Fruit fly (Drosophila melanogaster) whole organism, embryonic: ENCODE data around the gene CG5639.

Experiments
- Antp ChIP-seq: fragments of 200-800 bp; sonication (Bioruptor generic); optimal IDR thresholded peaks from 3 replicates; lab custom pipeline; 2016; ENCODE audit warnings: missing biosample characterization, missing genetic modification characterization
- Asciz ChIP-seq: fragments of 200-800 bp; sonication (Bioruptor generic); optimal IDR thresholded peaks from 2 replicates; lab custom pipeline; 2017; ENCODE audit warnings: missing biosample characterization, mild to moderate bottlenecking, missing genetic modification characterization, missing genetic modification reagents
- Blimp-1 ChIP-seq: fragments of 200-800 bp; sonication (Bioruptor generic); optimal IDR thresholded peaks from 3 replicates; lab custom pipeline; 2018; ENCODE audit warnings: missing biosample characterization, missing genetic modification characterization, mild to moderate bottlenecking, moderate library complexity, missing genetic modification reagents
- CG10366 ChIP-seq: fragments of 200-800 bp; sonication (Bioruptor generic); IDR thresholded peaks from 2 replicates; pipeline ENCODE4 v1.3.6; 2022; ENCODE audit warnings: missing biosample characterization, missing genetic modification characterization
- CG10462 ChIP-seq: fragments of 200-800 bp; sonication (Bioruptor generic); optimal IDR thresholded peaks from 2 replicates; lab custom pipeline; 2016; ENCODE audit warnings: missing biosample characterization, missing genetic modification characterization
- CG13296 ChIP-seq: fragments of 200-800 bp; sonication (Bioruptor generic); optimal IDR thresholded peaks from 3 replicates; lab custom pipeline; 2018; ENCODE audit warnings: missing biosample characterization, mild to moderate bottlenecking, missing genetic modification characterization
- CG13424 ChIP-seq: fragments of 200-800 bp; sonication (Bioruptor generic); optimal IDR thresholded peaks from 2 replicates; lab custom pipeline; 2019; ENCODE audit warnings: missing biosample characterization, mild to moderate bottlenecking, missing genetic modification characterization, moderate library complexity
- CG15269 ChIP-seq: fragments of 200-800 bp; sonication (Bioruptor generic); optimal IDR thresholded peaks from 2 replicates; lab custom pipeline; 2018; ENCODE audit warnings: missing biosample characterization, mild to moderate bottlenecking, missing genetic modification characterization, moderate library complexity
- CG16863 ChIP-seq: fragments of 200-800 bp; sonication (Bioruptor generic); optimal IDR thresholded peaks from 3 replicates; lab custom pipeline; 2016; ENCODE audit warnings: missing biosample characterization, missing genetic modification characterization
- CG18764 ChIP-seq: fragments of 200-800 bp; sonication (Bioruptor generic); optimal IDR thresholded peaks from 3 replicates; lab custom pipeline; 2016; ENCODE audit warnings: missing biosample characterization, missing genetic modification characterization
- CG2199 ChIP-seq: fragments of 200-800 bp; sonication (Bioruptor generic); IDR thresholded peaks from 3 replicates; pipeline ENCODE4 v1.3.6; 2022; ENCODE audit warnings: missing biosample characterization, missing genetic modification characterization
- CG3407 ChIP-seq: fragments of 200-800 bp; sonication (Bioruptor generic); optimal IDR thresholded peaks from 2 replicates; lab custom pipeline; 2018; ENCODE audit warnings: missing biosample characterization, mild to moderate bottlenecking, missing genetic modification characterization
- CG5953 ChIP-seq: fragments of 200-800 bp; sonication (Bioruptor generic); IDR thresholded peaks from 2 replicates; pipeline ENCODE4 v1.3.6; 2022; ENCODE audit warnings: missing biosample characterization, missing genetic modification characterization
- CG6689 ChIP-seq: fragments of 200-800 bp; sonication (Bioruptor generic); IDR thresholded peaks from 2 replicates; pipeline ENCODE4 v1.3.6; 2022; ENCODE audit warnings: missing biosample characterization, missing genetic modification characterization
- CG6765 ChIP-seq: fragments of 200-800 bp; sonication (Bioruptor generic); optimal IDR thresholded peaks from 3 replicates; lab custom pipeline; 2017; ENCODE audit warnings: missing biosample characterization, mild to moderate bottlenecking, missing genetic modification characterization
- CG6791 ChIP-seq: fragments of 200-800 bp; sonication (Bioruptor generic); IDR thresholded peaks from 3 replicates; pipeline ENCODE4 v1.3.6; 2022; ENCODE audit warnings: missing biosample characterization, missing genetic modification characterization; ENCODE audit not compliant: partially characterized antibody
- CG9932 ChIP-seq: fragments of 200-800 bp; sonication (Bioruptor generic); IDR thresholded peaks from 2 replicates; pipeline ENCODE4 v1.3.6; 2022; ENCODE audit warnings: missing biosample characterization, missing genetic modification characterization
- CHES-1-like ChIP-seq: fragments of 200-800 bp; sonication (Bioruptor generic); optimal IDR thresholded peaks from 2 replicates; lab custom pipeline; 2016; ENCODE audit warnings: missing biosample characterization, missing genetic modification characterization
- Dll ChIP-seq: fragments of 200-800 bp; sonication (Bioruptor generic); IDR thresholded peaks from 4 replicates; pipeline ENCODE4 v1.3.6; 2022; ENCODE audit warnings: missing biosample characterization, missing genetic modification characterization; ENCODE audit not compliant: partially characterized antibody
- E2f1 ChIP-seq: fragments of 200-800 bp; sonication (Bioruptor generic); IDR thresholded peaks from 2 replicates; pipeline ENCODE4 v1.3.6; 2022; ENCODE audit warnings: missing biosample characterization, missing genetic modification characterization
- Ets65A ChIP-seq: fragments of 200-800 bp; sonication (Bioruptor generic); peaks from one replicate; lab custom pipeline; 2016; ENCODE audit warnings: missing biosample characterization, missing genetic modification characterization
- Fer3 ChIP-seq: fragments of 200-800 bp; sonication (Bioruptor generic); optimal IDR thresholded peaks from 2 replicates; lab custom pipeline; 2018; ENCODE audit warnings: missing biosample characterization, mild to moderate bottlenecking, missing genetic modification characterization, moderate library complexity
- H2.0 ChIP-seq: fragments of 200-800 bp; sonication (Bioruptor generic); IDR thresholded peaks from 2 replicates; pipeline ENCODE4 v1.3.6; 2022; ENCODE audit warnings: missing biosample characterization, missing genetic modification characterization
- Hey ChIP-seq: fragments of 200-800 bp; sonication (Bioruptor generic); optimal IDR thresholded peaks from 3 replicates; lab custom pipeline; 2018; ENCODE audit warnings: missing biosample characterization, mild to moderate bottlenecking, missing genetic modification characterization
- MTF-1 ChIP-seq: fragments of 200-800 bp; sonication (Bioruptor generic); optimal IDR thresholded peaks from 2 replicates; lab custom pipeline; 2018; ENCODE audit warnings: missing biosample characterization, mild to moderate bottlenecking, missing genetic modification characterization, borderline replicate concordance
- Med ChIP-seq: fragments of 200-800 bp; sonication (Bioruptor generic); peaks from one replicate; lab custom pipeline; 2016; ENCODE audit warnings: missing biosample characterization, missing genetic modification characterization, mild to moderate bottlenecking, inconsistent platforms, moderate library complexity
- Sox102F ChIP-seq: fragments of 200-800 bp; sonication (Bioruptor generic); optimal IDR thresholded peaks from 2 replicates; lab custom pipeline; 2018; ENCODE audit warnings: missing biosample characterization, mild to moderate bottlenecking, missing genetic modification characterization, moderate library complexity
- ash1 ChIP-seq: fragments of 200-800 bp; sonication (Bioruptor generic); optimal IDR thresholded peaks from 2 replicates; lab custom pipeline; 2018; ENCODE audit warnings: missing biosample characterization, mild to moderate bottlenecking, missing genetic modification characterization
- br ChIP-seq: fragments of >200 bp; optimal IDR thresholded peaks from 2 replicates; lab custom pipeline; 2017
- bsh ChIP-seq, 2 experiments: fragments of 200-800 bp; sonication (Bioruptor generic); optimal IDR thresholded peaks; 2 replicates each; lab custom pipeline; 2017 to 2018; ENCODE audit warnings: mild to moderate bottlenecking in 2 of 2, missing biosample characterization in 2 of 2, missing genetic modification characterization in 2 of 2, moderate library complexity in 1 of 2
- cg ChIP-seq: fragments of 200-800 bp; sonication (Bioruptor generic); optimal IDR thresholded peaks from 3 replicates; lab custom pipeline; 2019; ENCODE audit warnings: missing biosample characterization, mild to moderate bottlenecking, missing genetic modification characterization, moderate library complexity
- crp ChIP-seq, 2 experiments: fragments of 200-800 bp; sonication (Bioruptor generic); optimal IDR thresholded peaks; 2 replicates in 1 of 2; 3 replicates in 1 of 2; lab custom pipeline; 2017; ENCODE audit warnings: missing biosample characterization in 2 of 2, missing genetic modification characterization in 2 of 2, mild to moderate bottlenecking in 1 of 2, moderate library complexity in 1 of 2
- en ChIP-seq: fragments of 200-800 bp; sonication (Bioruptor generic); optimal IDR thresholded peaks from 2 replicates; lab custom pipeline; 2016; ENCODE audit warnings: missing biosample characterization, missing genetic modification characterization
- esg ChIP-seq: fragments of 200-800 bp; sonication (Bioruptor generic); conservative IDR thresholded peaks from 2 replicates; pipeline ENCODE4 v1.3.6; 2022; ENCODE audit warnings: missing biosample characterization, missing genetic modification characterization
- eve ChIP-seq, 2 experiments: fragments of >200 bp; optimal IDR thresholded peaks; 2 replicates each; lab custom pipeline; 2017; ENCODE audit warnings: missing biosample characterization in 2 of 2, missing genetic modification characterization in 2 of 2
- gem ChIP-seq: fragments of 200-800 bp; sonication (Bioruptor generic); optimal IDR thresholded peaks from 2 replicates; lab custom pipeline; 2019; ENCODE audit warnings: missing biosample characterization, mild to moderate bottlenecking, missing genetic modification characterization, moderate library complexity
- ken ChIP-seq: fragments of 200-800 bp; sonication (Bioruptor generic); IDR thresholded peaks from 3 replicates; pipeline ENCODE4 v1.3.6; 2022; ENCODE audit warnings: missing biosample characterization, missing genetic modification characterization
- lbe ChIP-seq: fragments of 200-800 bp; sonication (Bioruptor generic); optimal IDR thresholded peaks from 2 replicates; lab custom pipeline; 2016; ENCODE audit warnings: missing biosample characterization, mild to moderate bottlenecking, missing genetic modification characterization
- lmd ChIP-seq: fragments of 200-800 bp; sonication (Bioruptor generic); IDR thresholded peaks from 2 replicates; pipeline ENCODE4 v1.3.6; 2022; ENCODE audit warnings: missing biosample characterization, missing genetic modification characterization
- mam ChIP-seq: fragments of 200-800 bp; sonication (Bioruptor generic); optimal IDR thresholded peaks from 3 replicates; lab custom pipeline; 2016; ENCODE audit warnings: missing biosample characterization, missing genetic modification characterization
- nerfin-2 ChIP-seq: fragments of 200-800 bp; sonication (Bioruptor generic); IDR thresholded peaks from 2 replicates; pipeline ENCODE4 v1.3.6; 2022; ENCODE audit warnings: missing biosample characterization, missing genetic modification characterization; ENCODE audit not compliant: partially characterized antibody
- otp ChIP-seq: fragments of 200-800 bp; sonication (Bioruptor generic); IDR thresholded peaks from 3 replicates; pipeline ENCODE4, ENCODE4 v1.3.6; 2022; ENCODE audit warnings: missing biosample characterization, missing genetic modification characterization
- phol ChIP-seq: fragments of 200-800 bp; sonication (Bioruptor generic); optimal IDR thresholded peaks from 3 replicates; lab custom pipeline; 2018; ENCODE audit warnings: missing biosample characterization, mild to moderate bottlenecking, missing genetic modification characterization, moderate library complexity
- pnt ChIP-seq: fragments of 200-800 bp; sonication (Bioruptor generic); optimal IDR thresholded peaks from 3 replicates; lab custom pipeline; 2016; ENCODE audit warnings: missing biosample characterization, missing genetic modification characterization
- ranshi ChIP-seq: fragments of 200-800 bp; sonication (Bioruptor generic); IDR thresholded peaks from 2 replicates; pipeline ENCODE4 v1.3.6; 2022; ENCODE audit warnings: missing biosample characterization, missing genetic modification characterization
- row ChIP-seq: fragments of 200-800 bp; sonication (Bioruptor generic); IDR thresholded peaks from 3 replicates; pipeline ENCODE4 v1.3.6; 2022; ENCODE audit warnings: missing biosample characterization, missing genetic modification characterization
- vvl ChIP-seq: fragments of 200-800 bp; sonication (Bioruptor generic); IDR thresholded peaks from 2 replicates; pipeline ENCODE4 v1.3.6; 2022; ENCODE audit warnings: missing biosample characterization, missing genetic modification characterization
- zen ChIP-seq: fragments of 200-800 bp; sonication (Bioruptor generic); optimal IDR thresholded peaks from 3 replicates; lab custom pipeline; 2018; ENCODE audit warnings: missing biosample characterization, mild to moderate bottlenecking, missing genetic modification characterization, moderate library complexity
- zfh1 ChIP-seq: fragments of 200-800 bp; sonication (Bioruptor generic); IDR thresholded peaks from 3 replicates; pipeline ENCODE4 v1.3.6; 2022; ENCODE audit warnings: missing biosample characterization, missing genetic modification characterization

CG5639 gene

dm6 chr3R:27621861-27622260 is 25.9 kb upstream of the CG5639 start (continued):
- no peak for TF ChIP-seq CG2199 (GFP tag; lab: Robert Waterston, UW)
- peak in 1 of 2 experiments; percentile 24 for TF ChIP-seq bsh (GFP tag; optimal IDR thresholded peaks at IDR 0.05; lab: Kevin White, UChicago)
- TF ChIP-seq Sox102F (GFP tag; lab: Kevin White, UChicago) = peak; percentile 31
- TF ChIP-seq CG9932 (GFP tag; lab: Robert Waterston, UW) = peak; percentile 25; the same call in 1 of the 2 replicates
- TF ChIP-seq ranshi = 0 out of 2 replicates have a peak, but pooled peaks have one; percentile 36
- peak; percentile 32 for TF ChIP-seq CG13424 (tag; lab: Kevin White, UChicago)
- TF ChIP-seq Fer3 (tag; lab: Kevin White, UChicago) = peak; percentile 44
- 0 out of 2 replicates have a peak, but pooled peaks have one; percentile 23 for TF ChIP-seq E2f1
- peak; percentile 43 for TF ChIP-seq CG15269 (tag; lab: Kevin White, UChicago)
- peak; percentile 36 for TF ChIP-seq Blimp-1 (GFP tag; lab: Kevin White, UChicago)
- no peak for TF ChIP-seq ash1 (GFP tag; lab: Kevin White, UChicago)
- TF ChIP-seq CG6791 (GFP tag; lab: Robert Waterston, UW) = no peak
- no peak for TF ChIP-seq CG6765 (GFP tag; lab: Kevin White, UChicago)
- peak; percentile 35; the same call in 1 of the 2 replicates for TF ChIP-seq vvl
- no peak for TF ChIP-seq CG13296 (GFP tag; lab: Kevin White, UChicago)
- TF ChIP-seq crp (GFP tag; optimal IDR thresholded peaks at IDR 0.05; lab: Kevin White, UChicago) = no peak
- TF ChIP-seq CG3407 (GFP tag; lab: Kevin White, UChicago) = no peak
- no peak for TF ChIP-seq lbe (GFP tag; lab: Kevin White, UChicago)
- TF ChIP-seq phol (tag; lab: Kevin White, UChicago) = peak; percentile 11
- TF ChIP-seq CG6689 (GFP tag; lab: Robert Waterston, UW) = peak; percentile 33; the same call in 1 of the 2 replicates
- TF ChIP-seq CG5953 = no peak
- no peak for TF ChIP-seq H2.0 (GFP tag; lab: Robert Waterston, UW)
- no peak for TF ChIP-seq CG10462 (GFP tag; lab: Kevin White, UChicago)

- TF ChIP-seq cg (GFP tag; lab: Kevin White, UChicago) (no peak), Antp (GFP tag; lab: Kevin White, UChicago) (peak; percentile 17), en (GFP tag; lab: Kevin White, UChicago) (no peak), pnt (GFP tag; lab: Kevin White, UChicago) (no peak), zfh1 (0 out of 3 replicates have a peak, but pooled peaks have one; percentile 14), row (GFP tag; lab: Robert Waterston, UW) (0 out of 3 replicates have a peak, but pooled peaks have one; percentile 15), nerfin-2 (GFP tag; lab: Robert Waterston, UW) (no peak), br (lab: Kevin White, UChicago) (no peak), CHES-1-like (GFP tag; lab: Kevin White, UChicago) (no peak), Med (GFP tag; lab: Kevin White, UChicago) (peak; percentile 31), Dll (GFP tag; lab: Robert Waterston, UW) (no peak), ash1 (GFP tag; lab: Kevin White, UChicago) (no peak), Hey (tag; lab: Kevin White, UChicago) (peak; percentile 99)
Observed at dm6 chr3R:27616493-27616892, 20.6 kb upstream of the CG5639 start.

- TF ChIP-seq MTF-1 (GFP tag; lab: Kevin White, UChicago) (no peak), mam (GFP tag; lab: Kevin White, UChicago) (no peak), zen (tag; lab: Kevin White, UChicago) (peak; percentile 1), gem (tag; lab: Kevin White, UChicago) (peak; percentile 16), H2.0 (GFP tag; lab: Robert Waterston, UW) (no peak), Ets65A (GFP tag; lab: Kevin White, UChicago) (peak; percentile 12), ken (GFP tag; lab: Robert Waterston, UW) (no peak), Asciz (GFP tag; lab: Kevin White, UChicago) (peak; percentile 9), CG16863 (GFP tag; lab: Kevin White, UChicago) (no peak), esg (peak; percentile 37), Hey (tag; lab: Kevin White, UChicago) (no peak), otp (GFP tag; lab: Robert Waterston, UW) (no peak), lmd (GFP tag; lab: Robert Waterston, UW) (peak; percentile 32; the same call in 1 of the 2 replicates), CG10366 (GFP tag; lab: Robert Waterston, UW) (no peak), CG18764 (GFP tag; lab: Kevin White, UChicago) (no peak), eve (GFP tag; optimal IDR thresholded peaks at IDR 0.05; lab: Kevin White, UChicago) (no peak)
Observed at dm6 chr3R:27613814-27614213, 17.9 kb upstream of the CG5639 start.
